Worm (Caenorhabditis elegans) whole organism, L4 larva: ENCODE results near the gene F53G2.3.

Experiments
- F10B5.3 ChIP-seq: sonication (generic microtip); optimal IDR thresholded peaks from 2 replicates; lab custom pipeline; 2016; ENCODE audit warnings: mild to moderate bottlenecking, missing genetic modification characterization, missing compliant biosample characterization
- F26F4.8 ChIP-seq: fragments of 200-800 bp; sonication (Bioruptor generic); conservative IDR thresholded peaks from 2 replicates; pipeline ENCODE4 v1.3.6; 2022; ENCODE audit warnings: missing genetic modification characterization, missing compliant biosample characterization
- F49E8.2 ChIP-seq: sonication (generic microtip); optimal IDR thresholded peaks from 2 replicates; lab custom pipeline; 2016; ENCODE audit warnings: missing compliant biosample characterization, mild to moderate bottlenecking, missing genetic modification characterization, borderline replicate concordance
- R02D3.7 ChIP-seq: fragments of 150-350 bp; sonication (generic microtip); optimal IDR thresholded peaks from 3 replicates; lab custom pipeline; 2014; ENCODE audit warnings: missing biosample characterization, missing genetic modification characterization
- ZK337.2 ChIP-seq: fragments of 200-800 bp; sonication (Bioruptor generic); IDR thresholded peaks from 2 replicates; pipeline ENCODE4 v1.3.6; 2022; ENCODE audit warnings: missing genetic modification reagents, missing genetic modification characterization, missing compliant biosample characterization
- aha-1 ChIP-seq: fragments of 150-350 bp; peaks from one replicate; lab custom pipeline; 2014; ENCODE audit warnings: missing biosample characterization, missing genetic modification characterization
- aly-2 ChIP-seq: sonication (generic microtip); optimal IDR thresholded peaks from 2 replicates; lab custom pipeline; 2018; ENCODE audit warnings: missing biosample characterization, missing genetic modification characterization
- arid-1 ChIP-seq: fragments of 200-800 bp; sonication (Bioruptor generic); conservative IDR thresholded peaks from 2 replicates; pipeline ENCODE4 v1.3.6; 2022; ENCODE audit warnings: missing genetic modification reagents, missing genetic modification characterization, missing compliant biosample characterization
- attf-4 ChIP-seq: sonication (generic microtip); optimal IDR thresholded peaks from 3 replicates; lab custom pipeline; 2017; ENCODE audit warnings: missing biosample characterization, missing genetic modification characterization
- ceh-44 ChIP-seq: fragments of 200-800 bp; sonication (Bioruptor generic); IDR thresholded peaks from 2 replicates; pipeline ENCODE4 v1.3.6; 2022; ENCODE audit warnings: missing genetic modification reagents, missing genetic modification characterization, missing compliant biosample characterization
- ces-1 ChIP-seq: fragments of 150-350 bp; sonication (generic microtip); optimal IDR thresholded peaks from 4 replicates; lab custom pipeline; 2014; ENCODE audit warnings: missing biosample characterization, missing genetic modification reagents, missing genetic modification characterization
- daf-16 ChIP-seq, 3 experiments: sonication (generic microtip); optimal IDR thresholded peaks; 2 replicates each; lab custom pipeline; 2016 to 2017; ENCODE audit warnings: missing genetic modification characterization in 3 of 3, missing genetic modification reagents in 3 of 3, mild to moderate bottlenecking in 2 of 3, missing compliant biosample characterization in 2 of 3, missing biosample characterization in 1 of 3, moderate library complexity in 1 of 3
- daf-19 ChIP-seq: fragments of 200-800 bp; sonication (Bioruptor generic); conservative IDR thresholded peaks from 2 replicates; pipeline ENCODE4 v1.3.6; 2022; ENCODE audit warnings: missing genetic modification characterization, missing compliant biosample characterization
- dmd-8 ChIP-seq: fragments of 200-800 bp; sonication (Bioruptor generic); IDR thresholded peaks from 2 replicates; pipeline ENCODE4 v1.3.6; 2022; ENCODE audit warnings: missing genetic modification characterization, missing compliant biosample characterization
- dpl-1 ChIP-seq: fragments of 150-350 bp; optimal IDR thresholded peaks from 2 replicates; lab custom pipeline; 2014; ENCODE audit warnings: missing biosample characterization, missing genetic modification reagents, missing genetic modification characterization
- duxl-1 ChIP-seq: sonication (generic microtip); optimal IDR thresholded peaks from 2 replicates; lab custom pipeline; 2016; ENCODE audit warnings: mild to moderate bottlenecking, missing genetic modification characterization, moderate library complexity, missing compliant biosample characterization; ENCODE audit not compliant: poor library complexity
- egl-27 ChIP-seq: sonication (generic microtip); optimal IDR thresholded peaks from 3 replicates; lab custom pipeline; 2017; ENCODE audit warnings: missing biosample characterization, missing genetic modification reagents, missing genetic modification characterization
- egl-43 ChIP-seq: fragments of 200-800 bp; sonication (Bioruptor generic); IDR thresholded peaks from 2 replicates; pipeline ENCODE4 v1.3.6; 2022; ENCODE audit warnings: missing genetic modification reagents, missing genetic modification characterization, missing compliant biosample characterization
- gei-8 ChIP-seq: fragments of 200-800 bp; sonication (Bioruptor generic); optimal IDR thresholded peaks from 2 replicates; lab custom pipeline; 2018; ENCODE audit warnings: mild to moderate bottlenecking, missing genetic modification characterization, missing compliant biosample characterization
- hif-1 ChIP-seq, 2 experiments: sonication (generic microtip); optimal IDR thresholded peaks; 2 replicates each; lab custom pipeline; 2016 to 2017; ENCODE audit warnings: missing compliant biosample characterization in 2 of 2, missing genetic modification characterization in 2 of 2, missing genetic modification reagents in 2 of 2, missing genotype in 2 of 2, mild to moderate bottlenecking in 1 of 2
- lin-15B ChIP-seq: fragments of 150-350 bp; sonication (generic microtip); optimal IDR thresholded peaks from 3 replicates; lab custom pipeline; 2014; ENCODE audit warnings: missing biosample characterization, missing genetic modification characterization
- lin-38 ChIP-seq: fragments of 200-800 bp; sonication (Bioruptor generic); IDR thresholded peaks from 2 replicates; pipeline ENCODE4 v1.3.6; 2022; ENCODE audit warnings: missing genetic modification reagents, missing genetic modification characterization, missing compliant biosample characterization
- lsy-2 ChIP-seq, 2 experiments: fragments of 150-350 bp in 1 of 2; sonication (generic microtip) in 1 of 2; optimal IDR thresholded peaks; 2 replicates each; lab custom pipeline; 2014 to 2017; ENCODE audit warnings: missing biosample characterization in 2 of 2, missing genetic modification characterization in 2 of 2
- madf-9 ChIP-seq: fragments of 200-800 bp; sonication (Bioruptor generic); conservative IDR thresholded peaks from 2 replicates; pipeline ENCODE4 v1.3.6; 2022; ENCODE audit warnings: missing genetic modification reagents, missing genetic modification characterization, missing compliant biosample characterization
- mdl-1 ChIP-seq, 2 experiments: fragments of 150-350 bp in 1 of 2; sonication (generic microtip) in 1 of 2; optimal IDR thresholded peaks; 2 replicates each; lab custom pipeline; 2014 to 2017; ENCODE audit warnings: missing biosample characterization in 2 of 2, missing genetic modification characterization in 2 of 2
- mes-2 ChIP-seq: sonication (generic microtip); optimal IDR thresholded peaks from 2 replicates; lab custom pipeline; 2016; ENCODE audit warnings: missing genotype, mild to moderate bottlenecking, missing genetic modification characterization, missing compliant biosample characterization; ENCODE audit not compliant: poor library complexity, severe bottlenecking
- mxl-3 ChIP-seq: fragments of 200-800 bp; sonication (Bioruptor generic); optimal IDR thresholded peaks from 2 replicates; lab custom pipeline; 2018; ENCODE audit warnings: mild to moderate bottlenecking, missing genetic modification characterization, missing compliant biosample characterization
- nhr-10 ChIP-seq: fragments of 150-350 bp; optimal IDR thresholded peaks from 2 replicates; lab custom pipeline; 2014; ENCODE audit warnings: missing biosample characterization, missing genetic modification characterization
- nhr-6 ChIP-seq: fragments of 150-350 bp; optimal IDR thresholded peaks from 2 replicates; lab custom pipeline; 2014; ENCODE audit warnings: missing biosample characterization, missing genetic modification characterization
- set-16 ChIP-seq: fragments of 200-800 bp; sonication (Bioruptor generic); IDR thresholded peaks from 2 replicates; pipeline ENCODE4 v1.3.6; 2022; ENCODE audit warnings: missing genetic modification reagents, missing genetic modification characterization, missing compliant biosample characterization
- unc-62 ChIP-seq, 3 experiments: fragments of 150-350 bp in 1 of 3; sonication (generic microtip); optimal IDR thresholded peaks in 2 of 3; peaks in 1 of 3; 1 replicate in 1 of 3; 2 replicates in 2 of 3; lab custom pipeline; 2014 to 2017; ENCODE audit warnings: missing biosample characterization in 3 of 3, missing genetic modification characterization in 3 of 3, missing genetic modification reagents in 3 of 3, missing genotype in 1 of 3
- vab-7 ChIP-seq: fragments of 200-800 bp; sonication (Bioruptor generic); IDR thresholded peaks from 2 replicates; pipeline ENCODE4 v1.3.6; 2022; ENCODE audit warnings: missing genetic modification reagents, missing genetic modification characterization, missing compliant biosample characterization
- zfp-2 ChIP-seq: sonication (generic microtip); optimal IDR thresholded peaks from 2 replicates; lab custom pipeline; 2016; ENCODE audit warnings: mild to moderate bottlenecking, missing genetic modification characterization, missing compliant biosample characterization

F53G2.3 gene

DNA sequence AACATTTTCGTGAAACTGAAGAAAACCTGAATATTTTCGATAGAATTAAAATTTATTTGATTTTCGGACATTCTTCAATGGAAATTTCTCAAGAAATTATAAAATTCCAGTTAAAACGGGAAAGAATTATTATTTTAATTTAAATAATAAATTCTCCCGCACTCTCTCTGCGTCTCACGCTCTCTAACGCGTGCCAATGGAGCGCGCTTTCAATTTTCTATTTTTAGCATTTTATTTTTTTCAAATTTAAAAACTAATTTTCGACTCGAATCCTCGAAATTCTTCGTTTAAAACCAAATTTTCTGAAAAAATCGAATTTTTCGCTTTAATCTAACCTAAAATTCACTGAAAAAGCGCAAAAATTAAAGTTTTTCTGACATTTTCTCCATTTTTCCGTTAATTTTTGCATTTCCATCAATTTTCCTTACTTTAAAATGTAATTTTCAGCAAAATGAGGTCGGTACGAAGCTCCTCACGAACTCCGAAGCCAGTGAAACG lies 24.3 kb downstream of the F53G2.3 start, which contains the start of gene gbas-1:
gbas-1 (plus strand) TSS at position 448 of the 498 bp plus-strand sequence.
- peak; percentile 56 for TF ChIP-seq mes-2 (tag; lab: Kevin White, UChicago)
- TF ChIP-seq hif-1 (tag; optimal IDR thresholded peaks at IDR 0.05; lab: Kevin White, UChicago): no peak
- peak; percentile 87 for TF ChIP-seq duxl-1 (tag; lab: Kevin White, UChicago)
- TF ChIP-seq dpl-1 (GFP tag; lab: Kevin White, UChicago): peak; percentile 72
- no peak for TF ChIP-seq R02D3.7 (tag; lab: Kevin White, UChicago)
- TF ChIP-seq mdl-1 (tag; optimal IDR thresholded peaks at IDR 0.05; lab: Kevin White, UChicago): no peak
- TF ChIP-seq nhr-6 (tag; lab: Kevin White, UChicago): peak; percentile 6
- TF ChIP-seq lsy-2 (tag; optimal IDR thresholded peaks at IDR 0.05; lab: Kevin White, UChicago): peak in 1 of 2 experiments; percentile 70
- peak; percentile 89 for TF ChIP-seq lin-38 (GFP tag; lab: Robert Waterston, UW)

DNA sequence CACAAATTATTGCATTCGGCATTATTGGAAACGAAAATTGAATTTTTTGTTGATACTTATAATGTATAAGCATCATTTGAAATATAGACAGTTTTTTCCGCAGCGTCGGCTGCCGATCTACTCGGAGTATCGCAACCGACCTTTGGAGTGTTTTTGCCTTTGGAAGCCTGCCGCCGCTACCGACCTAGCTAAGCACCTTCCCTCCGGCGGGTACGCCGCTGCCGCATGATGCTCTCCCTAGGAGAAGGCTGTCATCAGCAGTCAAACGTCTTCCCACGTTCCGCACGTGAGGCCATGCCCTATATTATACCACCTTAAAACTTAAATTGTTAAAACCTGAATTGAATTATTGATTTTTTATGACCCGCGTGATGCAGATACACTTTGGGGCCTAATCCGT lies 38.3 kb downstream of the F53G2.3 start:
- TF ChIP-seq set-16: peak; percentile 75
- no peak for TF ChIP-seq vab-7 (GFP tag; lab: Robert Waterston, UW)
- no peak for TF ChIP-seq F26F4.8 (GFP tag; lab: Robert Waterston, UW)
- no peak for TF ChIP-seq aly-2 (tag; lab: Kevin White, UChicago)
- no peak for TF ChIP-seq ces-1 (GFP tag; lab: Kevin White, UChicago)
- TF ChIP-seq attf-4 (tag; lab: Kevin White, UChicago): no peak
- TF ChIP-seq mxl-3: no peak

DNA sequence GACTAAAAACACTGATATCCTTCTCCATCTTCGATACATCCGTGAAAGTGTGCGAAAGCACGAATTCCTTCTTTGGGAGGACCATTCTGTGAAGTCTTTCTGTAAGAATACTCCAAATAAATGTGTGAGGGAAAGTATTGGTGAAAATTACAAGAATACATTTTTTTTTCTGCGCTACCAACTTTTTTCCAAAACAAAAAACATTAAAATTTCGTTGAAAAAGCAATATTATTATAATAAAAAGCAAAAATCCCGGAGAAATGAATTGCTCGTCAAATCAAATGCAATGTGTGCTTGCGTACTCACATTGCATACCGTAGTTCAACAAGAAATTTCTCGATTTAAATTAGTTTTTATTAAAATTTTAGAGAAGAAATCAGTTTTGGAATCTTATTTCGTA lies 41.8 kb downstream of the F53G2.3 start, which contains the start of gene bath-13:
bath-13 (minus strand) TSS at position 101 of the 400 bp plus-strand sequence.
- TF ChIP-seq arid-1 (GFP tag; lab: Robert Waterston, UW) (no peak), egl-43 (GFP tag; lab: Robert Waterston, UW) (no peak), nhr-6 (tag; lab: Kevin White, UChicago) (no peak), aha-1 (tag; lab: Kevin White, UChicago) (peak; percentile 22), daf-16 (GFP tag; optimal IDR thresholded peaks at IDR 0.05; lab: Kevin White, UChicago) (no peak), daf-16 (tag; optimal IDR thresholded peaks at IDR 0.05; lab: Kevin White, UChicago) (no peak)

DNA sequence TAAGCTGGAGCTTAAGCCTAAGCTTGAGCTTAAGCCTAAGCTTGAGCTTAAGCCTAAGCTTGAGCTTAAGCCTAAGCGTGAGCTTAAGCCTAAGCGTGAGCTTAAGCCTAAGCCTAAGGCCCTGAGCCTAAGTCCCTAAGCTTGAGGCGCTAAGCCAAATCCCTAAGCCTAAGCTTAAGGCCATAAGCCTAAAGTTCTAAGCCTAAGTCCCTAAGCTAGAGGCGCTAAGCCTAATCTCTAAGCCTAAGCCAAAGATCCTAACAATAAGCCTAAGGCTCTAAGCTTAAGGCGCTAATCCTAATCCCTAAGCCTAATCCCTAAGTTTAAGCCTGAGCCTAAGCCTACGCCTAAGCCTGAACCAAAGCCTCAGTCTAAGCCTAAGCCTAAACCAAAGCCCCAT lies 45.5 kb downstream of the F53G2.3 start:
- no peak for TF ChIP-seq egl-27 (tag; lab: Kevin White, UChicago)

DNA sequence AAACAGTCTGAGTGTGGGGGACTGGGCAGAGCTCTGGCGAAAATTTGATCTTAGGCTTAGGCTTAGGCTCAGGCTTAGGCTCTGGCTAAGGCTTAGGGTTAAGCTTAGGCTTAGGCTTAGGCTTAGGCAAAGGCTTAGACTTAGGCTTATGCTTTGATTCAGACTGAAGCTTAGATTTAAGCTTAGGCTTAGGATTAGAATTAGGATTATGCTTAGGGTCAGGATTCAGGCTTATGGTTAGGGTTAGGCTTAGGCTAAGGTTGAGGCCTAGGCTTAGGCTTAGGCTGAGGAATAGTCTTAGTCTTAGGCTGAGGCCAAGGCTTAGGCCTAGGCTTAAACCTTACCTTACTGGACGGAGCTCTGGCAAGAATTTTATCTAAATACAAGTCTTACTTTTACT lies 46.7 kb downstream of the F53G2.3 start:
- no peak for TF ChIP-seq gei-8
- no peak for TF ChIP-seq ZK337.2
- no peak for TF ChIP-seq F10B5.3 (tag; lab: Kevin White, UChicago)
- TF ChIP-seq daf-19 (GFP tag; lab: Robert Waterston, UW): no peak
- no peak for TF ChIP-seq nhr-10 (tag; lab: Kevin White, UChicago)
- no peak for TF ChIP-seq unc-62 (GFP tag; optimal IDR thresholded peaks at IDR 0.05 in 1 of 2; lab: Kevin White, UChicago)
- no peak for TF ChIP-seq unc-62 (tag; optimal IDR thresholded peaks at IDR 0.05; lab: Kevin White, UChicago)
- TF ChIP-seq egl-27 (tag; lab: Kevin White, UChicago): no peak
- no peak for TF ChIP-seq dpl-1 (GFP tag; lab: Kevin White, UChicago)
- no peak for TF ChIP-seq lin-15B
- TF ChIP-seq ceh-44 (GFP tag; lab: Robert Waterston, UW): no peak
- TF ChIP-seq F49E8.2 (tag; lab: Kevin White, UChicago): no peak
- no peak for TF ChIP-seq dmd-8 (GFP tag; lab: Robert Waterston, UW)
- TF ChIP-seq madf-9: no peak
- no peak for TF ChIP-seq zfp-2 (tag; lab: Kevin White, UChicago)
